Worm (Caenorhabditis elegans) whole organism, young adult: Measurements from ENCODE around the gene clec-54.

Experiments
- Y53F4B.3 ChIP-seq: fragments of 200-800 bp; sonication (Bioruptor generic); IDR thresholded peaks from 2 replicates; pipeline ENCODE4 v1.3.6; 2022; ENCODE audit warnings: missing genetic modification reagents, missing genetic modification characterization, missing compliant biosample characterization
- snpc-1.3 ChIP-seq: sonication (generic microtip); optimal IDR thresholded peaks from 2 replicates; lab custom pipeline; 2017; ENCODE audit warnings: missing genetic modification characterization, mild to moderate bottlenecking, missing compliant biosample characterization, antibody characterized with exemption, moderate library complexity, missing genotype, missing genetic modification reagents; ENCODE audit not compliant: insufficient read depth

ce11 chrV:14525089-14525488 is 48.4 kb downstream of the clec-54 start, which contains the start of gene hda-1:
- TF ChIP-seq Y53F4B.3 (GFP tag; lab: Robert Waterston, UW) (no peak), snpc-1.3 (tag; lab: Kevin White, UChicago) (no peak)
